Worm (Caenorhabditis elegans) whole organism, mixed stage, embryonic: ENCODE data around the gene W06A7.2.

Experiments used
- elt-3 ChIP-seq: fragments of 150-350 bp; optimal IDR thresholded peaks from 2 replicates; lab custom pipeline; 2014; ENCODE audit warnings: missing biosample characterization, missing genetic modification characterization
- snpc-4 ChIP-seq: fragments of 150-350 bp; optimal IDR thresholded peaks from 2 replicates; lab custom pipeline; 2014; ENCODE audit warnings: missing biosample characterization, missing genetic modification characterization
- unc-62 ChIP-seq: fragments of 150-350 bp; optimal IDR thresholded peaks from 2 replicates; lab custom pipeline; 2014; ENCODE audit warnings: missing biosample characterization, missing genetic modification reagents, missing genetic modification characterization
- ztf-11 ChIP-seq: fragments of 150-350 bp; optimal IDR thresholded peaks from 2 replicates; lab custom pipeline; 2014; ENCODE audit warnings: missing biosample characterization, missing genetic modification characterization

DNA sequence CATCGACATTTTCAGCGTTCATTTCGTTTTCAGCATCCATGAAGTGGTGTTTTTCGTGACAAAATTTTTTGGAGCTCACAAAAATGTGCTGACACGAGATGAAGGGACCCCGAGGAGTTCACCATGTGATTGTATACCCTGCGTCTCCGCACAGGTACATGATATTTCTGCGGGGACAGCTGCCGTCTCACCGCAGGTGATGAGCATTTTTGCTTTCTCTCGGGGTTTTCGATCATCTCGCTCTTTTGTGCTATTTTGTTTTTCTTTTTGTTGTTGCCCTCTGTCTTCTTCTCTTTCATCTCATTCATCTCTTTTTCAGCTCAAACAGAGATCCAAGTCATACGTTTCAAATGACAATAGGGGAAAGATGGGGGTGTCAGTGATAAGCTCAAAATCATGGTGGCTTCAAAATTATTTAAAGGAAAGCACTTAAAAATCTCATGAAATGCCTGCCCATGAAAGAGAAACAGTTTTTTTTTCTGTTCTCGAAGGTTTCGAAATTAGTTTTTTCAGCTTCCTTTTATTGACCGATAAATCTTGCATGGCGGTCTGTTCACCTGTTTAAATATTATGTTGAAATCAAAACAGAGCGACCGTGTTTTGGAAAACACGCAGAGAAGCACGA, 25.8 kb downstream of the W06A7.2 start, which contains the start of gene ret-1:
- TF ChIP-seq elt-3 (tag; lab: Kevin White, UChicago) (no peak), unc-62 (GFP tag; lab: Kevin White, UChicago) (peak; percentile 73), snpc-4 (no peak), ztf-11 (tag; lab: Kevin White, UChicago) (no peak)
